Worm (Caenorhabditis elegans) whole organism, L1 larva: ENCODE data around the gene btbd-10.
A peak's percentile ranks its signal among the peaks of the same experiment; 100 is the strongest.
"Not testable (repeated sequence)": the region's sequence is repeated elsewhere in the genome, so short reads cannot be mapped to it uniquely, and the experiment has no call there.

ENCODE experiments used
- C04F5.9 ChIP-seq: sonication (generic microtip); optimal IDR thresholded peaks from 2 replicates; lab custom pipeline; 2016; ENCODE audit warnings: missing genetic modification characterization, missing compliant biosample characterization
- F16B12.6 ChIP-seq: fragments of 150-350 bp; optimal IDR thresholded peaks from 2 replicates; lab custom pipeline; 2014; ENCODE audit warnings: missing biosample characterization, missing genetic modification characterization
- blmp-1 ChIP-seq: fragments of 150-350 bp; optimal IDR thresholded peaks from 2 replicates; lab custom pipeline; 2014; ENCODE audit warnings: missing biosample characterization, missing genetic modification characterization
- ceh-88 ChIP-seq: fragments of 200-800 bp; sonication (Bioruptor generic); IDR thresholded peaks from 2 replicates; pipeline ENCODE4 v1.3.6; 2022; ENCODE audit warnings: missing genetic modification characterization, missing compliant biosample characterization
- ces-1 ChIP-seq: fragments of 150-350 bp; optimal IDR thresholded peaks from 2 replicates; lab custom pipeline; 2014; ENCODE audit warnings: missing biosample characterization, missing genetic modification reagents, missing genetic modification characterization
- efl-1 ChIP-seq, 4 experiments: fragments of 150-350 bp; optimal IDR thresholded peaks in 3 of 4; peaks in 1 of 4; 1 replicate in 1 of 4; 2 replicates in 3 of 4; lab custom pipeline; 2014; ENCODE audit warnings: missing biosample characterization in 2 of 4, missing genetic modification characterization in 2 of 4, missing genetic modification reagents in 2 of 4
- efl-3 ChIP-seq: fragments of 200-800 bp; sonication (Bioruptor generic); optimal IDR thresholded peaks from 2 replicates; lab custom pipeline; 2018; ENCODE audit warnings: mild to moderate bottlenecking, missing genetic modification characterization, missing compliant biosample characterization
- egl-27 ChIP-seq, 2 experiments: fragments of 150-350 bp in 1 of 2; sonication (generic microtip); optimal IDR thresholded peaks; 3 replicates each; lab custom pipeline; 2017 to 2018; ENCODE audit warnings: missing biosample characterization in 2 of 2, missing genetic modification characterization in 2 of 2, missing genetic modification reagents in 2 of 2
- elt-2 ChIP-seq: sonication (generic microtip); optimal IDR thresholded peaks from 2 replicates; lab custom pipeline; 2016; ENCODE audit warnings: missing genetic modification characterization, mild to moderate bottlenecking, inconsistent platforms, missing compliant biosample characterization, missing genetic modification reagents
- elt-3 ChIP-seq, 6 experiments: fragments of 150-350 bp in 1 of 6; sonication (generic microtip); optimal IDR thresholded peaks; 2 replicates each; lab custom pipeline; 2017 to 2018; ENCODE audit warnings: missing biosample characterization in 6 of 6, missing genetic modification characterization in 6 of 6, inconsistent platforms in 1 of 6
- fkh-8 ChIP-seq: sonication (generic microtip); optimal IDR thresholded peaks from 2 replicates; lab custom pipeline; 2016; ENCODE audit warnings: mild to moderate bottlenecking, missing genetic modification characterization, missing compliant biosample characterization
- fos-1 ChIP-seq: fragments of 150-350 bp; optimal IDR thresholded peaks from 2 replicates; lab custom pipeline; 2014; ENCODE audit warnings: missing biosample characterization, missing genetic modification characterization
- grh-1 ChIP-seq: fragments of 200-800 bp; sonication (Bioruptor generic); IDR thresholded peaks from 2 replicates; pipeline ENCODE4 v1.3.6; 2022; ENCODE audit warnings: missing genetic modification reagents, missing genetic modification characterization, missing compliant biosample characterization
- hlh-17 ChIP-seq: fragments of 200-800 bp; sonication (Bioruptor generic); optimal IDR thresholded peaks from 2 replicates; lab custom pipeline; 2018; ENCODE audit warnings: missing genetic modification characterization, mild to moderate bottlenecking, missing compliant biosample characterization, moderate library complexity, borderline replicate concordance
- lin-13 ChIP-seq: fragments of 150-350 bp; optimal IDR thresholded peaks from 2 replicates; lab custom pipeline; 2014; ENCODE audit warnings: missing biosample characterization, missing genetic modification reagents, missing genetic modification characterization
- lin-14 ChIP-seq: fragments of 200-800 bp; sonication (Bioruptor generic); optimal IDR thresholded peaks from 2 replicates; lab custom pipeline; 2018; ENCODE audit warnings: mild to moderate bottlenecking, missing genetic modification characterization, moderate library complexity, missing compliant biosample characterization
- lin-35 ChIP-seq, 2 experiments: fragments of 150-350 bp; optimal IDR thresholded peaks; 2 replicates each; lab custom pipeline; 2014; ENCODE audit warnings: missing biosample characterization in 2 of 2, missing genetic modification characterization in 2 of 2, missing genetic modification reagents in 2 of 2
- nhr-20 ChIP-seq: sonication (generic microtip); optimal IDR thresholded peaks from 2 replicates; lab custom pipeline; 2016; ENCODE audit warnings: mild to moderate bottlenecking, missing genetic modification characterization, missing compliant biosample characterization
- nhr-47 ChIP-seq: sonication (generic microtip); optimal IDR thresholded peaks from 2 replicates; lab custom pipeline; 2016; ENCODE audit warnings: mild to moderate bottlenecking, missing genetic modification characterization, moderate library complexity, missing compliant biosample characterization
- nhr-71 ChIP-seq: sonication (generic microtip); optimal IDR thresholded peaks from 2 replicates; lab custom pipeline; 2016; ENCODE audit warnings: mild to moderate bottlenecking, missing genetic modification characterization, moderate library complexity, missing compliant biosample characterization
- nhr-90 ChIP-seq: sonication (generic microtip); optimal IDR thresholded peaks from 2 replicates; lab custom pipeline; 2016; ENCODE audit warnings: mild to moderate bottlenecking, missing genetic modification characterization, missing compliant biosample characterization; ENCODE audit not compliant: poor library complexity
- skn-1 ChIP-seq: fragments of 150-350 bp; optimal IDR thresholded peaks from 2 replicates; lab custom pipeline; 2014; ENCODE audit warnings: missing biosample characterization, missing genetic modification characterization
- snu-23 ChIP-seq: sonication (generic microtip); optimal IDR thresholded peaks from 2 replicates; lab custom pipeline; 2016; ENCODE audit warnings: missing genetic modification characterization, missing compliant biosample characterization
- tbx-2 ChIP-seq: sonication (generic microtip); optimal IDR thresholded peaks from 2 replicates; lab custom pipeline; 2016; ENCODE audit warnings: missing genetic modification characterization, missing compliant biosample characterization
- unc-130 ChIP-seq: fragments of 150-350 bp; optimal IDR thresholded peaks from 2 replicates; lab custom pipeline; 2017; ENCODE audit warnings: missing biosample characterization, missing genetic modification characterization, inconsistent platforms
- unc-30 ChIP-seq: sonication (generic microtip); optimal IDR thresholded peaks from 2 replicates; lab custom pipeline; 2017; ENCODE audit warnings: missing biosample characterization, missing genetic modification characterization
- zag-1 ChIP-seq: fragments of 150-350 bp; optimal IDR thresholded peaks from 2 replicates; lab custom pipeline; 2014; ENCODE audit warnings: missing biosample characterization, missing genetic modification characterization
- ztf-4 ChIP-seq: fragments of 150-350 bp; optimal IDR thresholded peaks from 2 replicates; lab custom pipeline; 2014; ENCODE audit warnings: missing biosample characterization, missing genetic modification characterization

btbd-10 gene

DNA sequence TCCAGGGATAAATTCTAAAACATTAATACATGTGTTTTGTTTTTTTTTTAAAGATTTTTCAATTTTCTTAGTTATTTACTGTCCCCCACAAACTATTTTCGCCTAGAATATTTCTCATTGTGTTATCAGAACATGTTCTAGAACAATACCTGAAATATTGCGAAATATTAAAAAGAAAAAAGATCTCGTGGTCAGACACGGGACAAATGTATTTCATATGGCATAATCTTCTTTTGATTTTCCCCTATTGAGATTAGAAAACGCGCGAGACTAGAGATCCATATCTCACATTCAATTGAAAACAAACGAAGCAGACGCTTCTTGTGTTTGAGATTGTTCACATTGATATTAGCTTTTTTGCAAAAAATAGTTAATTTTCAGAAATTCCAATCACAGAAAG lies 48.7 kb upstream of the btbd-10 start (continued):
- TF ChIP-seq elt-3 (tag; optimal IDR thresholded peaks at IDR 0.05; lab: Kevin White, UChicago) (peak in 1 of 6 experiments; percentile 56), lin-13 (GFP tag; lab: Kevin White, UChicago) (peak; percentile 26), ztf-4 (tag; lab: Kevin White, UChicago) (no peak), nhr-47 (tag; lab: Kevin White, UChicago) (peak; percentile 25), F16B12.6 (tag; lab: Kevin White, UChicago) (no peak), efl-3 (GFP tag; lab: Kevin White, UChicago) (no peak)

DNA sequence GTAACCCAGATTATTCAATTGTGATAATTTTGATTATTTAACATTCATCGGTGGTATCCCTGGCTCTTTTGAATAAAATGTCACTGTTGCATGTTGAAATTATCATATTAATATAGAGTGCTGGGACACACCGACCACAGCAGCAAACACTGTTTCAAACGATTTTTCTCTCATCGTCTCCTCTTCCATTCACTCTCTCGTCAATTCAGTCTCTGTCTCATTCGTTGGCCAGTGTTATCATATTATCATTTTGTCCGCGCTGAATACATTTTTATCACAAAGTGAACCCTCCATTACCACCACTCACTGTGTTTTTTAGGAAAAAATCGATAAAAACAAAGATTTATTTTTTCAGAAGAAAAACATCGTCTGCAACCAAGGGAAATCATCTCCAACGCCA lies 47.7 kb upstream of the btbd-10 start:
- TF ChIP-seq ceh-88 (GFP tag; lab: Robert Waterston, UW) (no peak), snu-23 (peak; percentile 4), hlh-17 (GFP tag; lab: Kevin White, UChicago) (no peak), lin-14 (GFP tag; lab: Kevin White, UChicago) (peak; percentile 8), nhr-20 (peak; percentile 32), grh-1 (no peak), nhr-90 (tag; lab: Kevin White, UChicago) (peak; percentile 6), zag-1 (tag; lab: Kevin White, UChicago) (no peak), egl-27 (tag; optimal IDR thresholded peaks at IDR 0.05; lab: Kevin White, UChicago) (no peak), efl-1 (optimal IDR thresholded peaks at IDR 0.05; lab: Kevin White, UChicago) (no peak), efl-1 (GFP tag; optimal IDR thresholded peaks at IDR 0.05 in 1 of 2; lab: Kevin White, UChicago) (peak in 1 of 2 experiments; percentile 69), skn-1 (no peak), fkh-8 (tag; lab: Kevin White, UChicago) (no peak), elt-3 (tag; optimal IDR thresholded peaks at IDR 0.05; lab: Kevin White, UChicago) (peak in 1 of 6 experiments; percentile 45), ces-1 (GFP tag; lab: Kevin White, UChicago) (no peak), unc-130 (tag; lab: Kevin White, UChicago) (peak; percentile 5), tbx-2 (tag; lab: Kevin White, UChicago) (no peak), elt-2 (tag; lab: Kevin White, UChicago) (peak; percentile 85), blmp-1 (peak; percentile 32), lin-35 (GFP tag; optimal IDR thresholded peaks at IDR 0.05; lab: Kevin White, UChicago) (peak in 1 of 2 experiments; percentile 25), fos-1 (tag; lab: Kevin White, UChicago) (no peak), F16B12.6 (tag; lab: Kevin White, UChicago) (no peak)

DNA sequence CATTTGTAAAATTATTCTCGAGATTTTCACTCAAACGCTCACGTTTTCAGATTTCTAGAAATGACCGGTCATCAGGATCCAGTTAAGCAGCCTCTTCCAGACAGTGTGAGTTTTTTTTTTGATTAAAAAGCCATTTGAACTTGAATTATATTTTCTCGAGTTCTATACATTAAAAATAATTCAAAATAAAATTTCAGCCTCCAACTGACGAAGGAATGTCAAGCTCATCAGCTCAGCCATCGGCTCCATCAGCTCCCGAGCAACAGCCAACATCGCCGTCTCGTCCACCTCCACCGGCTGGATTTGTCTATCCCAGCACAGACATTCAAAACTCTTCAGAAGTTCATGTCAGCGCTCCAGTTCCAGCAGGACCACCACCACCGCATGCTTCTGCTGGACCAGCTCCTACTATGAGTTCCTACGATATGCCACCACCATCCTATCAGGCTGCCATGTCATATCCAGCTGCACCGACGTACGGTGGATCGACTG lies 46.9 kb upstream of the btbd-10 start, which contains the start of gene F11G11.5:
TSS of gene F11G11.5 (plus strand) at position 51 of the 492 bp plus-strand sequence.
- TF ChIP-seq efl-1 (optimal IDR thresholded peaks at IDR 0.05; lab: Kevin White, UChicago): no peak
- TF ChIP-seq efl-1 (GFP tag; optimal IDR thresholded peaks at IDR 0.05 in 1 of 2; lab: Kevin White, UChicago): peak in 1 of 2 experiments; percentile 29
- no peak for TF ChIP-seq nhr-71 (tag; lab: Kevin White, UChicago)
- no peak for TF ChIP-seq ces-1 (GFP tag; lab: Kevin White, UChicago)
- no peak for TF ChIP-seq hlh-17 (GFP tag; lab: Kevin White, UChicago)
- TF ChIP-seq C04F5.9 (tag; lab: Kevin White, UChicago): no peak

DNA sequence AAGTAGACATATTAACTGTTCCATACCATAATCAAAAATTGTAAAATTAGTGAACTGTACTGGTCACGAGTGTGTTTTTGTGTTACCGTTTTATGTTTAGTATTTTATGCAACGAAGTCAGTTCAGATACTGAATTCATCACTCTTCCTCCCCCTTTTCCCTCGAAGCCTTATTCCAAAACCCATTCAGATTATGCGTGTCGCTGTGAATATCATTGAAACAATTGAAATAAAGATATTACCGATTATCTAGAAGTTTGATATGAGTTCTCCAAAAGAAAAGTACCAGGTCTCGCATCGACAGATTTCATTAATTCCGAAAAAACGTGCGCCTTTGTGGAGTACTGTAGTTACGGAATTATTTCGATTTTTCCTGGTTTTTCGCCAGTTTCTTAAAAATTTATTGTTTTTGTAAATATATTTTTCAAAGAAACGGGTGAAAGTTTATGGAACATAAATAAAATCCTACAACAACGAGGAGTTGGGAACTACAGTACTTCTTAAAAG lies 45.8 kb upstream of the btbd-10 start:
- TF ChIP-seq efl-1 (optimal IDR thresholded peaks at IDR 0.05; lab: Kevin White, UChicago): no peak
- peak in 1 of 2 experiments; percentile 85 for TF ChIP-seq efl-1 (GFP tag; optimal IDR thresholded peaks at IDR 0.05 in 1 of 2; lab: Kevin White, UChicago)
- TF ChIP-seq ztf-4 (tag; lab: Kevin White, UChicago): no peak
- peak; percentile 0 for TF ChIP-seq blmp-1

DNA sequence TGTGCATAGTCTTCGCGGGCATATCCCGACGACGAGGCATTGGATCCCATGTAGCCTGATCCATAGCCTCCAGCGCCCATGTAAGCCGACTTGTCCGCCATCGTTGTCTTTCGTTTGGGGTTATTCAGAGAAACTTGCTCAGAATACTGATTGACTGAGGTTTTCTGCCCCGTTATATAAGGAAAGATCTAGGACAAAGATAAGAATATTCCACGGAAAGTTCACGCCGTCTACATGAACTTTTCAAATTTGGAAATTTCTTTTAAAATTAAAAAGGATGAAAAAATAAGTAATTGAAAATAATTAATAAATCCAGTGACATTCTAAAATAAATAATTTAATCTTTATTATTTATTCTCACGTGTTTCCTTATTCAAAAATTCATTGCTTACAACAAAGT lies 44.5 kb upstream of the btbd-10 start, which contains the start of the genes nspd-5 and F11G11.4:
TSS of gene nspd-5 (minus strand) at position 101 of the 400 bp plus-strand sequence.
TSS of gene F11G11.4 (plus strand) at position 335 of the 400 bp plus-strand sequence.
- not testable (repeated sequence) for TF ChIP-seq unc-30 (tag; lab: Kevin White, UChicago); lin-13 (GFP tag; lab: Kevin White, UChicago); ces-1 (GFP tag; lab: Kevin White, UChicago)
- TF ChIP-seq, all 84 proteins: peak for 0; not testable (repeated sequence) for 84
